Fruit fly (Drosophila melanogaster) whole organism, prepupa: ENCODE data around the gene Teh4.

Experiments used
- Blimp-1 ChIP-seq: fragments of 200-800 bp; sonication (Bioruptor generic); optimal IDR thresholded peaks from 3 replicates; lab custom pipeline; 2017; ENCODE audit warnings: missing biosample characterization, missing genetic modification characterization, mild to moderate bottlenecking, moderate library complexity, missing genetic modification reagents
- CG10669 ChIP-seq: fragments of 200-800 bp; sonication (Bioruptor generic); optimal IDR thresholded peaks from 3 replicates; lab custom pipeline; 2018; ENCODE audit warnings: missing biosample characterization, mild to moderate bottlenecking, missing genetic modification characterization, moderate library complexity
- CG11294 ChIP-seq: fragments of 200-800 bp; sonication (Bioruptor generic); IDR thresholded peaks from 2 replicates; pipeline ENCODE4 v1.3.6; 2022; ENCODE audit warnings: missing biosample characterization, missing genetic modification characterization
- CG11762 ChIP-seq: fragments of 200-800 bp; sonication (Bioruptor generic); optimal IDR thresholded peaks from 3 replicates; lab custom pipeline; 2016; ENCODE audit warnings: missing biosample characterization, missing genetic modification characterization; ENCODE audit not compliant: insufficient read depth
- CG11902 ChIP-seq: fragments of 200-800 bp; sonication (Bioruptor generic); optimal IDR thresholded peaks from 3 replicates; lab custom pipeline; 2016; ENCODE audit warnings: missing biosample characterization, missing genetic modification characterization
- CG1621 ChIP-seq: fragments of 200-800 bp; sonication (Bioruptor generic); optimal IDR thresholded peaks from 3 replicates; lab custom pipeline; 2018; ENCODE audit warnings: missing biosample characterization, mild to moderate bottlenecking, missing genetic modification characterization
- CG16779 ChIP-seq: fragments of 200-800 bp; sonication (Bioruptor generic); optimal IDR thresholded peaks from 3 replicates; lab custom pipeline; 2017; ENCODE audit warnings: missing biosample characterization, mild to moderate bottlenecking, missing genetic modification characterization
- CG32006 ChIP-seq: fragments of 200-800 bp; sonication (Bioruptor generic); optimal IDR thresholded peaks from 3 replicates; lab custom pipeline; 2017; ENCODE audit warnings: missing biosample characterization, mild to moderate bottlenecking, missing genetic modification characterization
- CG3919 ChIP-seq: fragments of 200-800 bp; sonication (Bioruptor generic); optimal IDR thresholded peaks from 3 replicates; lab custom pipeline; 2016; ENCODE audit warnings: missing biosample characterization, missing genetic modification characterization
- CG4318 ChIP-seq: fragments of 200-800 bp; sonication (Bioruptor generic); optimal IDR thresholded peaks from 3 replicates; lab custom pipeline; 2017; ENCODE audit warnings: missing biosample characterization, mild to moderate bottlenecking, missing genetic modification characterization
- CG6163 ChIP-seq: fragments of 200-800 bp; sonication (Bioruptor generic); IDR thresholded peaks from 3 replicates; pipeline ENCODE4 v1.3.6; 2022; ENCODE audit warnings: missing biosample characterization, missing genetic modification characterization
- CG6276 ChIP-seq: fragments of 200-800 bp; sonication (Bioruptor generic); optimal IDR thresholded peaks from 2 replicates; lab custom pipeline; 2017; ENCODE audit warnings: missing biosample characterization, mild to moderate bottlenecking, missing genetic modification characterization
- CG6792 ChIP-seq: fragments of 200-800 bp; sonication (Bioruptor generic); optimal IDR thresholded peaks from 3 replicates; lab custom pipeline; 2016; ENCODE audit warnings: missing biosample characterization, missing genetic modification characterization
- CG6808 ChIP-seq: fragments of 200-800 bp; sonication (Bioruptor generic); optimal IDR thresholded peaks from 3 replicates; lab custom pipeline; 2017; ENCODE audit warnings: missing biosample characterization, missing genetic modification characterization, mild to moderate bottlenecking, moderate library complexity, missing genetic modification reagents
- CG6854 ChIP-seq: fragments of 200-800 bp; sonication (Bioruptor generic); optimal IDR thresholded peaks from 2 replicates; lab custom pipeline; 2017; ENCODE audit warnings: missing biosample characterization, mild to moderate bottlenecking, missing genetic modification characterization
- CG8119 ChIP-seq: fragments of 200-800 bp; sonication (Bioruptor generic); IDR thresholded peaks from 3 replicates; pipeline ENCODE4 v1.3.6; 2022; ENCODE audit warnings: missing biosample characterization, missing genetic modification characterization
- CG8319 ChIP-seq: fragments of 200-800 bp; sonication (Bioruptor generic); optimal IDR thresholded peaks from 3 replicates; lab custom pipeline; 2016; ENCODE audit warnings: missing biosample characterization, missing genetic modification characterization
- CG9139 ChIP-seq: fragments of 200-800 bp; sonication (Bioruptor generic); optimal IDR thresholded peaks from 3 replicates; lab custom pipeline; 2017; ENCODE audit warnings: missing biosample characterization, mild to moderate bottlenecking, missing genetic modification characterization
- Eip75B ChIP-seq: fragments of 200-800 bp; sonication (Bioruptor generic); optimal IDR thresholded peaks from 3 replicates; lab custom pipeline; 2016; ENCODE audit warnings: missing biosample characterization, missing genetic modification characterization
- Ets21C ChIP-seq: fragments of 200-800 bp; sonication (Bioruptor generic); optimal IDR thresholded peaks from 3 replicates; lab custom pipeline; 2016; ENCODE audit warnings: missing biosample characterization, missing genetic modification characterization
- Ets96B ChIP-seq: fragments of 200-800 bp; optimal IDR thresholded peaks from 2 replicates; lab custom pipeline; 2019; ENCODE audit warnings: missing biosample characterization, mild to moderate bottlenecking, missing genetic modification characterization, moderate library complexity
- Gug ChIP-seq: fragments of 200-800 bp; sonication (Bioruptor generic); IDR thresholded peaks from 2 replicates; pipeline ENCODE4 v1.3.6; 2022; ENCODE audit warnings: missing biosample characterization, missing genetic modification characterization
- Hr38 ChIP-seq: sonication (Bioruptor generic); optimal IDR thresholded peaks from 2 replicates; lab custom pipeline; 2016; ENCODE audit warnings: missing biosample characterization, missing genetic modification characterization
- Hr39 ChIP-seq: fragments of 200-800 bp; sonication (Bioruptor generic); optimal IDR thresholded peaks from 2 replicates; lab custom pipeline; 2016; ENCODE audit warnings: missing biosample characterization, missing genetic modification characterization
- Lpt ChIP-seq: fragments of 200-800 bp; sonication (Bioruptor generic); optimal IDR thresholded peaks from 3 replicates; lab custom pipeline; 2016; ENCODE audit warnings: missing biosample characterization, missing genetic modification characterization
- Met ChIP-seq: fragments of 200-800 bp; sonication (Bioruptor generic); optimal IDR thresholded peaks from 3 replicates; lab custom pipeline; 2016; ENCODE audit warnings: missing biosample characterization, missing genetic modification characterization
- OdsH ChIP-seq: fragments of 200-800 bp; sonication (Bioruptor generic); optimal IDR thresholded peaks from 3 replicates; lab custom pipeline; 2016; ENCODE audit warnings: missing biosample characterization, missing genetic modification characterization
- Smox ChIP-seq: fragments of 200-800 bp; sonication (Bioruptor generic); optimal IDR thresholded peaks from 3 replicates; lab custom pipeline; 2016; ENCODE audit warnings: missing biosample characterization, missing genetic modification characterization
- Sox102F ChIP-seq: fragments of 200-800 bp; sonication (Bioruptor generic); optimal IDR thresholded peaks from 2 replicates; lab custom pipeline; 2016; ENCODE audit warnings: missing biosample characterization, mild to moderate bottlenecking, missing genetic modification characterization
- Sox14 ChIP-seq: fragments of 200-800 bp; sonication (Bioruptor generic); optimal IDR thresholded peaks from 3 replicates; lab custom pipeline; 2016; ENCODE audit warnings: missing biosample characterization, missing genetic modification characterization
- Sox15 ChIP-seq: fragments of 200-800 bp; sonication (Bioruptor generic); optimal IDR thresholded peaks from 3 replicates; lab custom pipeline; 2016; ENCODE audit warnings: missing biosample characterization, missing genetic modification characterization
- cyc ChIP-seq: fragments of 200-800 bp; sonication (Bioruptor generic); optimal IDR thresholded peaks from 3 replicates; lab custom pipeline; 2016; ENCODE audit warnings: missing biosample characterization, missing genetic modification characterization
- dac ChIP-seq: fragments of 200-800 bp; sonication (Bioruptor generic); optimal IDR thresholded peaks from 2 replicates; lab custom pipeline; 2017; ENCODE audit warnings: missing biosample characterization, mild to moderate bottlenecking, missing genetic modification characterization
- dsx ChIP-seq: fragments of 200-800 bp; optimal IDR thresholded peaks from 3 replicates; lab custom pipeline; 2019; ENCODE audit warnings: missing biosample characterization, mild to moderate bottlenecking, missing genetic modification characterization, moderate library complexity; ENCODE audit not compliant: poor library complexity, severe bottlenecking
- eg ChIP-seq: fragments of 200-800 bp; sonication (Bioruptor generic); IDR thresholded peaks from 3 replicates; pipeline ENCODE4 v1.3.6; 2022; ENCODE audit warnings: missing biosample characterization, missing genetic modification characterization
- esn ChIP-seq: fragments of 200-800 bp; sonication (Bioruptor generic); optimal IDR thresholded peaks from 2 replicates; lab custom pipeline; 2016; ENCODE audit warnings: missing biosample characterization, mild to moderate bottlenecking, missing genetic modification characterization, moderate library complexity
- fd59A ChIP-seq: fragments of 200-800 bp; sonication (Bioruptor generic); optimal IDR thresholded peaks from 2 replicates; lab custom pipeline; 2017; ENCODE audit warnings: missing biosample characterization, mild to moderate bottlenecking, missing genetic modification characterization, missing genetic modification reagents
- fd85E ChIP-seq: fragments of 200-800 bp; sonication (Bioruptor generic); optimal IDR thresholded peaks from 3 replicates; lab custom pipeline; 2016; ENCODE audit warnings: missing biosample characterization, missing genetic modification characterization
- lz ChIP-seq: fragments of 200-800 bp; sonication (Bioruptor generic); optimal IDR thresholded peaks from 3 replicates; lab custom pipeline; 2016; ENCODE audit warnings: missing biosample characterization, missing genetic modification characterization
- net ChIP-seq: fragments of 200-800 bp; sonication (Bioruptor generic); optimal IDR thresholded peaks from 3 replicates; lab custom pipeline; 2016; ENCODE audit warnings: missing biosample characterization, missing genetic modification characterization
- pdm3 ChIP-seq: fragments of 200-800 bp; sonication (Bioruptor generic); optimal IDR thresholded peaks from 3 replicates; lab custom pipeline; 2016; ENCODE audit warnings: missing biosample characterization, missing genetic modification characterization
- salr ChIP-seq, 2 experiments: fragments of 200-800 bp; sonication (Bioruptor generic); optimal IDR thresholded peaks; 3 replicates each; lab custom pipeline; 2016 to 2018; ENCODE audit warnings: missing biosample characterization in 2 of 2, missing genetic modification characterization in 2 of 2, mild to moderate bottlenecking in 1 of 2
- spab ChIP-seq: fragments of 200-800 bp; sonication (Bioruptor generic); optimal IDR thresholded peaks from 2 replicates; lab custom pipeline; 2017; ENCODE audit warnings: missing biosample characterization, mild to moderate bottlenecking, missing genetic modification characterization, missing genetic modification reagents
- ss ChIP-seq, 2 experiments: fragments of 200-800 bp; sonication (Bioruptor generic); optimal IDR thresholded peaks; 2 replicates in 1 of 2; 3 replicates in 1 of 2; lab custom pipeline; 2017 to 2018; ENCODE audit warnings: mild to moderate bottlenecking in 2 of 2, missing biosample characterization in 2 of 2, missing genetic modification characterization in 2 of 2, moderate library complexity in 1 of 2
- svp ChIP-seq: fragments of 200-800 bp; sonication (Bioruptor generic); peaks from one replicate; lab custom pipeline; 2016; ENCODE audit warnings: missing biosample characterization, missing genetic modification characterization
- vri ChIP-seq: fragments of 200-800 bp; sonication (Bioruptor generic); optimal IDR thresholded peaks from 3 replicates; lab custom pipeline; 2016; ENCODE audit warnings: missing biosample characterization, mild to moderate bottlenecking, missing genetic modification characterization

Gene Teh4

dm6 chr3L:4177981-4178562 is at the start of gene Teh4:
Gene Teh4 (minus strand): TSS chr3L:4178270.
- TF ChIP-seq Ets21C (GFP tag; lab: Kevin White, UChicago) (no peak), CG6163 (no peak), dsx (GFP tag; lab: Kevin White, UChicago) (no peak), vri (GFP tag; lab: Kevin White, UChicago) (no peak), net (GFP tag; lab: Kevin White, UChicago) (peak; percentile 5), eg (0 out of 3 replicates have a peak, but pooled peaks have one; percentile 34), CG8119 (0 out of 3 replicates have a peak, but pooled peaks have one; percentile 21), CG32006 (GFP tag; lab: Kevin White, UChicago) (no peak), salr (GFP tag; optimal IDR thresholded peaks at IDR 0.05; lab: Kevin White, UChicago) (peak in 1 of 2 experiments; percentile 25), CG6808 (GFP tag; lab: Kevin White, UChicago) (peak; percentile 61), Blimp-1 (no peak), Smox (no peak), Ets96B (tag; lab: Kevin White, UChicago) (peak; percentile 50), CG11294 (GFP tag; lab: Robert Waterston, UW) (no peak), CG16779 (tag; lab: Kevin White, UChicago) (no peak), Gug (GFP tag; lab: Robert Waterston, UW) (no peak), CG9139 (peak; percentile 44), spab (GFP tag; lab: Kevin White, UChicago) (peak; percentile 45), CG1621 (tag; lab: Kevin White, UChicago) (peak; percentile 38), CG8319 (no peak), OdsH (GFP tag; lab: Kevin White, UChicago) (no peak), CG4318 (GFP tag; lab: Kevin White, UChicago) (no peak), CG10669 (GFP tag; lab: Kevin White, UChicago) (no peak), dac (GFP tag; lab: Kevin White, UChicago) (no peak), svp (GFP tag; lab: Kevin White, UChicago) (peak; percentile 46), CG6854 (GFP tag; lab: Kevin White, UChicago) (no peak), cyc (GFP tag; lab: Kevin White, UChicago) (no peak), fd59A (GFP tag; lab: Kevin White, UChicago) (peak; percentile 24), ss (GFP tag; optimal IDR thresholded peaks at IDR 0.05; lab: Kevin White, UChicago) (peak in 1 of 2 experiments; percentile 72), Lpt (no peak)

dm6 chr3L:4227164-4227563 is 49.1 kb upstream of the Teh4 start, which contains the start of gene CG46460:
Gene CG46460 (minus strand): TSS chr3L:4227302.
- TF ChIP-seq CG3919 (GFP tag; lab: Kevin White, UChicago) (no peak), Eip75B (GFP tag; lab: Kevin White, UChicago) (peak; percentile 31), CG1621 (tag; lab: Kevin White, UChicago) (peak; percentile 94), Ets21C (GFP tag; lab: Kevin White, UChicago) (peak; percentile 26), Lpt (no peak), lz (peak; percentile 49), CG10669 (GFP tag; lab: Kevin White, UChicago) (peak; percentile 26), fd85E (no peak), OdsH (GFP tag; lab: Kevin White, UChicago) (no peak), CG11902 (GFP tag; lab: Kevin White, UChicago) (no peak), CG11762 (GFP tag; lab: Kevin White, UChicago) (no peak), CG6276 (GFP tag; lab: Kevin White, UChicago) (no peak), CG9139 (peak; percentile 11), salr (GFP tag; optimal IDR thresholded peaks at IDR 0.05; lab: Kevin White, UChicago) (no peak), pdm3 (GFP tag; lab: Kevin White, UChicago) (no peak), Hr39 (GFP tag; lab: Kevin White, UChicago) (no peak), CG6808 (GFP tag; lab: Kevin White, UChicago) (no peak), dac (GFP tag; lab: Kevin White, UChicago) (no peak), spab (GFP tag; lab: Kevin White, UChicago) (no peak), dsx (GFP tag; lab: Kevin White, UChicago) (no peak), fd59A (GFP tag; lab: Kevin White, UChicago) (no peak), eg (peak; percentile 45; the same call in 1 of the 3 replicates), Met (peak; percentile 36), Hr38 (GFP tag; lab: Kevin White, UChicago) (no peak), Sox15 (GFP tag; lab: Kevin White, UChicago) (no peak), esn (GFP tag; lab: Kevin White, UChicago) (peak; percentile 20), Ets96B (tag; lab: Kevin White, UChicago) (peak; percentile 25), Sox14 (GFP tag; lab: Kevin White, UChicago) (no peak), Smox (peak; percentile 8), CG11294 (GFP tag; lab: Robert Waterston, UW) (no peak), CG16779 (tag; lab: Kevin White, UChicago) (peak; percentile 1), CG6792 (no peak), CG6163 (0 out of 3 replicates have a peak, but pooled peaks have one; percentile 16), Sox102F (peak; percentile 26), CG4318 (GFP tag; lab: Kevin White, UChicago) (no peak)
